Worm (Caenorhabditis elegans) whole organism, mixed stage, embryonic: Measurements from ENCODE around the gene H27A22.1.

Experiments used
- M03D4.4 ChIP-seq: sonication (generic microtip); optimal IDR thresholded peaks from 2 replicates; lab custom pipeline; 2017; ENCODE audit warnings: mild to moderate bottlenecking, missing genetic modification characterization, missing compliant biosample characterization
- blmp-1 ChIP-seq: fragments of 150-350 bp; optimal IDR thresholded peaks from 2 replicates; lab custom pipeline; 2014; ENCODE audit warnings: missing biosample characterization, missing genetic modification characterization
- ceh-39 ChIP-seq: fragments of 150-350 bp; optimal IDR thresholded peaks from 2 replicates; lab custom pipeline; 2014; ENCODE audit warnings: missing biosample characterization, missing genetic modification characterization
- ceh-43 ChIP-seq: fragments of 200-800 bp; sonication (Bioruptor generic); optimal IDR thresholded peaks from 2 replicates; lab custom pipeline; 2018; ENCODE audit warnings: mild to moderate bottlenecking, missing genetic modification characterization, moderate library complexity, missing compliant biosample characterization
- ceh-83 ChIP-seq: fragments of 200-800 bp; sonication (Bioruptor generic); optimal IDR thresholded peaks from 2 replicates; lab custom pipeline; 2018; ENCODE audit warnings: mild to moderate bottlenecking, missing genetic modification characterization, missing compliant biosample characterization
- cnd-1 ChIP-seq: fragments of 200-800 bp; sonication (Bioruptor generic); optimal IDR thresholded peaks from 2 replicates; lab custom pipeline; 2018; ENCODE audit warnings: mild to moderate bottlenecking, missing genetic modification characterization, missing compliant biosample characterization
- drap-1 ChIP-seq: fragments of 200-800 bp; sonication (Bioruptor generic); optimal IDR thresholded peaks from 3 replicates; lab custom pipeline; 2018; ENCODE audit warnings: mild to moderate bottlenecking, missing genetic modification characterization, missing compliant biosample characterization
- elt-1 ChIP-seq: sonication (generic microtip); optimal IDR thresholded peaks from 2 replicates; lab custom pipeline; 2017; ENCODE audit warnings: missing genetic modification characterization, mild to moderate bottlenecking, missing compliant biosample characterization, antibody characterized with exemption, moderate library complexity, borderline replicate concordance; ENCODE audit not compliant: insufficient read depth
- ham-2 ChIP-seq: fragments of 200-800 bp; sonication (Bioruptor generic); optimal IDR thresholded peaks from 2 replicates; lab custom pipeline; 2018; ENCODE audit warnings: mild to moderate bottlenecking, missing genetic modification characterization, missing compliant biosample characterization
- lin-13 ChIP-seq: fragments of 150-350 bp; optimal IDR thresholded peaks from 2 replicates; lab custom pipeline; 2014; ENCODE audit warnings: missing biosample characterization, missing genetic modification characterization
- lin-32 ChIP-seq: fragments of 200-800 bp; sonication (Bioruptor generic); optimal IDR thresholded peaks from 2 replicates; lab custom pipeline; 2018; ENCODE audit warnings: mild to moderate bottlenecking, missing genetic modification characterization, missing compliant biosample characterization
- lsy-2 ChIP-seq: fragments of 150-350 bp; optimal IDR thresholded peaks from 2 replicates; lab custom pipeline; 2014; ENCODE audit warnings: missing biosample characterization, missing genetic modification characterization
- mab-5 ChIP-seq: fragments of 150-350 bp; optimal IDR thresholded peaks from 2 replicates; lab custom pipeline; 2014; ENCODE audit warnings: missing biosample characterization, missing genetic modification characterization
- mep-1 ChIP-seq: fragments of 150-350 bp; optimal IDR thresholded peaks from 2 replicates; lab custom pipeline; 2017; ENCODE audit warnings: missing biosample characterization, missing genetic modification reagents, missing genetic modification characterization, inconsistent platforms
- mls-2 ChIP-seq: sonication (generic microtip); optimal IDR thresholded peaks from 2 replicates; lab custom pipeline; 2016; ENCODE audit warnings: mild to moderate bottlenecking, missing genetic modification characterization, moderate library complexity, missing compliant biosample characterization
- nhr-12 ChIP-seq: fragments of 150-350 bp; optimal IDR thresholded peaks from 2 replicates; lab custom pipeline; 2014; ENCODE audit warnings: missing biosample characterization, missing genetic modification characterization
- nhr-2 ChIP-seq: fragments of 150-350 bp; optimal IDR thresholded peaks from 2 replicates; lab custom pipeline; 2014; ENCODE audit warnings: missing biosample characterization, missing genetic modification characterization
- nhr-237 ChIP-seq: fragments of 150-350 bp; optimal IDR thresholded peaks from 2 replicates; lab custom pipeline; 2014; ENCODE audit warnings: missing biosample characterization, missing genetic modification characterization
- nhr-28 ChIP-seq: fragments of 150-350 bp; optimal IDR thresholded peaks from 2 replicates; lab custom pipeline; 2014; ENCODE audit warnings: missing biosample characterization, missing genetic modification characterization
- nhr-76 ChIP-seq: sonication (generic microtip); optimal IDR thresholded peaks from 2 replicates; lab custom pipeline; 2017; ENCODE audit warnings: missing biosample characterization, missing genetic modification characterization
- pha-4 ChIP-seq: fragments of 150-350 bp; optimal IDR thresholded peaks from 2 replicates; lab custom pipeline; 2018; ENCODE audit warnings: missing biosample characterization, missing genetic modification reagents, missing genetic modification characterization
- sem-2 ChIP-seq: fragments of 200-800 bp; sonication (Bioruptor generic); optimal IDR thresholded peaks from 2 replicates; lab custom pipeline; 2018; ENCODE audit warnings: mild to moderate bottlenecking, missing genetic modification characterization, missing compliant biosample characterization
- sptf-1 ChIP-seq: sonication (generic microtip); optimal IDR thresholded peaks from 2 replicates; lab custom pipeline; 2017; ENCODE audit warnings: mild to moderate bottlenecking, missing genetic modification characterization, moderate library complexity, missing compliant biosample characterization
- tbx-8 ChIP-seq: fragments of 200-800 bp; sonication (Bioruptor generic); optimal IDR thresholded peaks from 2 replicates; lab custom pipeline; 2018; ENCODE audit warnings: mild to moderate bottlenecking, missing genetic modification characterization, moderate library complexity, missing compliant biosample characterization
- unc-39 ChIP-seq: fragments of 150-350 bp; optimal IDR thresholded peaks from 2 replicates; lab custom pipeline; 2014; ENCODE audit warnings: missing biosample characterization, missing genetic modification characterization
- unc-62 ChIP-seq: fragments of 150-350 bp; optimal IDR thresholded peaks from 2 replicates; lab custom pipeline; 2014; ENCODE audit warnings: missing biosample characterization, missing genetic modification reagents, missing genetic modification characterization
- zip-8 ChIP-seq: fragments of 150-350 bp; optimal IDR thresholded peaks from 2 replicates; lab custom pipeline; 2014; ENCODE audit warnings: missing biosample characterization, missing genetic modification characterization
- ztf-11 ChIP-seq: fragments of 150-350 bp; optimal IDR thresholded peaks from 2 replicates; lab custom pipeline; 2014; ENCODE audit warnings: missing biosample characterization, missing genetic modification characterization

Gene H27A22.1

DNA sequence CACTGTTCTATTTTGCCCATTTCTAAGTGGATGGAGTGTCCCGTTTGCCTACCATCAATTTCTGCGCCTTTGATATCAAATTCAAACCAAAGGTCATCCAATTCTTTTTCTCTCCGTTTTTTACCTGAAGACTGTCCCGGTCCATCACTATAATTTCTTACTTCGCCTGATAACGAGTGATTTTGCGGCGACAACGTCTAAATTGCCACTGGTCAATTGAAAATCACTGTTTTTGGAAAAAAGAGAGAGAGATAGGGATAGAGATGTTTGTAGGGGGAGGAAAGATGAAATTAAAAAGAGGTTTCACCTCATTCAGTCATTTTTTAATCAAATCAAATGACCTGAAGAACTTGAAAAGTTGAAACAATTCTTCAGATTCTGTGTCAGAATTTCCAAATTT lies 30.8 kb upstream of the H27A22.1 start:
- TF ChIP-seq nhr-12 (tag; lab: Kevin White, UChicago): no peak
- no peak for TF ChIP-seq ham-2 (GFP tag; lab: Kevin White, UChicago)
- TF ChIP-seq lin-13 (tag; lab: Kevin White, UChicago): no peak
- no peak for TF ChIP-seq tbx-8 (GFP tag; lab: Kevin White, UChicago)
- TF ChIP-seq cnd-1 (tag; lab: Kevin White, UChicago): no peak
- no peak for TF ChIP-seq sptf-1 (tag; lab: Kevin White, UChicago)
- TF ChIP-seq nhr-28 (tag; lab: Kevin White, UChicago): no peak
- no peak for TF ChIP-seq ceh-43
- TF ChIP-seq ceh-83 (GFP tag; lab: Kevin White, UChicago): no peak
- TF ChIP-seq blmp-1 (tag; lab: Kevin White, UChicago): no peak
- no peak for TF ChIP-seq ztf-11 (tag; lab: Kevin White, UChicago)
- TF ChIP-seq lsy-2 (tag; lab: Kevin White, UChicago): no peak
- TF ChIP-seq nhr-2: no peak
- no peak for TF ChIP-seq elt-1
- TF ChIP-seq mab-5 (tag; lab: Kevin White, UChicago): no peak
- TF ChIP-seq lin-32 (GFP tag; lab: Kevin White, UChicago): no peak
- no peak for TF ChIP-seq ceh-39 (tag; lab: Kevin White, UChicago)

DNA sequence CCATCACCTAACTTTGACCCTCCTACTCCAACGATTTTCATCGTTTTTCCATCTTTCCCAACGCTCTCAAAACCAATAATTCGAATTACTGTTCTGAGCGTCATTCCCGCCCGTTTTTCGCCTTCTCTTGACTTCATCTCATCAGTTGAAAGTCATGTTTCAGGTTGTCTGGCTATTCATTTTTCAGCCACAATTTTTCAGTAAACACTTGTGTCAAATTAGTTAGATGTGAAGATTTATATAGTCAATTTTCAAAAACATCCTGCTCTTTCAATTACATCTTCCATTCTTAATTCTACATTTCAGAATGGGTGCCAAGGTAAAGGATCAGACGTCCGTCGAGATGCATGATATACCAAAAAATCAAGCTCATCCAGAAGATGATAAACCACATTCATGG lies 29.7 kb upstream of the H27A22.1 start, which contains the start of gene del-6:
TSS of gene del-6 (plus strand) at position 301 of the 400 bp plus-strand sequence.
- TF ChIP-seq pha-4 (tag; lab: Kevin White, UChicago): no peak
- TF ChIP-seq nhr-28 (tag; lab: Kevin White, UChicago): no peak
- no peak for TF ChIP-seq ceh-39 (tag; lab: Kevin White, UChicago)
- no peak for TF ChIP-seq blmp-1 (tag; lab: Kevin White, UChicago)
- TF ChIP-seq unc-39 (tag; lab: Kevin White, UChicago): no peak
- no peak for TF ChIP-seq zip-8 (tag; lab: Kevin White, UChicago)
- TF ChIP-seq ztf-11 (tag; lab: Kevin White, UChicago): no peak
- TF ChIP-seq, all 35 proteins: peak for 0

DNA sequence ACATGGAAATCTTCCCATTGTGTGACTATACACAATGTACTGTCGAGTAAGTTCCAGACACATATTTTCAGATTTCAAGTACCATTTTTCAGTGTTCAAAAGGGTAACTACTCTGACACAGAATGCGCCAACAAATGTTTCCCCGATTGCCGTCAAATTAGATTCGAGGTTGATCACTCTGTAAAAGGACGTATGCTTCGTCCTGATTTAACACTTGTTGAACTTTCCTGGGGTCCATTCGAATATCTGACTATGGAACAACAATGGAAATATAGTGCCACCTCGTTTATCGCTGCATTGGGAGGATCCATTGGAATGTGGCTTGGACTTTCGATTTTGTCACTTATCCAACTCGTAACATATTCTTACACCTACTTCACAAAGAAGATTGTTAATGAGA lies 28.2 kb upstream of the H27A22.1 start:
- TF ChIP-seq mep-1 (tag; lab: Kevin White, UChicago) (no peak), ztf-11 (tag; lab: Kevin White, UChicago) (no peak), mab-5 (tag; lab: Kevin White, UChicago) (no peak), pha-4 (tag; lab: Kevin White, UChicago) (no peak), lin-32 (GFP tag; lab: Kevin White, UChicago) (no peak)

DNA sequence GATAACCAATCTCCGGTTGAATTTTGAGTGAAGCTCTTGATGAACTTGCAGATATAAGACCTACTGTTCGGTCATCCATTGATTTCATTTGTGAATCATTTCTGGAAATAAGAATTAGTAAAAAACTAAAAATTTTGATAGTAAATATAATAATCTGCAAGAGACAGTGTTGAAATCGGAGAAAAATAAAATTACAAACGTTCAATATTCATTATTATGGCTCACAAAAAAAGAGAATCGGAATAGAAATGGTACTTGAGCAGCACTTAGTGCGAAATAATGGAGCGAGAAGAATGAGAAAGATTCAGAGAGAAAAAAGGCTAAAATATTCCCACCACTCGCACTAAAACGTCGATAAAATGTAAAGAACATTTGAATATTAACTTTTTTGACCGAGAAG lies 26.0 kb upstream of the H27A22.1 start, which contains the start of gene vps-54:
TSS of gene vps-54 (minus strand) at position 101 of the 400 bp plus-strand sequence.
- no peak for TF ChIP-seq mab-5 (tag; lab: Kevin White, UChicago)
- TF ChIP-seq drap-1 (GFP tag; lab: Kevin White, UChicago): no peak
- TF ChIP-seq tbx-8 (GFP tag; lab: Kevin White, UChicago): no peak
- TF ChIP-seq mep-1 (tag; lab: Kevin White, UChicago): no peak
- TF ChIP-seq unc-62: no peak
- TF ChIP-seq lin-13 (tag; lab: Kevin White, UChicago): no peak
- no peak for TF ChIP-seq nhr-76
- TF ChIP-seq, all 35 proteins: peak for 0

DNA sequence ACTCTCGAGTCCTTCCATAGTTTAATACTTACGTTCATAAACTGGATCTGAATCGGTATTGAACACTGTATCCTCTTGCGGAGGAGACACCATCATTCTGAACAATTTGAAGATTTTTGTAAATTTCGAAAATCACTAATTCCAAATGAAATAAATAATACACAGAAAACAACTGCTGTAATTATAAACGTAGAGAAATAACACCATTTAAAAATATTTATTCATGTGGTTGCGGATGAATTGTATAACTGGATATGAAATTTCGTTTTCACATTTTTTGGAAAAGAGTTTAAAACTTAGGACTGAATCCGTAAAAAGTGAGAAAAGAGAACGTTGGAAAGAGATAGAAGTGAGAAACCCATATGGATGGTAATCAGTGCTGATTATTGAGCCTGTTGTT lies 24.1 kb upstream of the H27A22.1 start, which contains the start of gene mics-1:
TSS of gene mics-1 (minus strand) at position 101 of the 400 bp plus-strand sequence.
- TF ChIP-seq nhr-2 (no peak), ham-2 (GFP tag; lab: Kevin White, UChicago) (no peak), ceh-83 (GFP tag; lab: Kevin White, UChicago) (no peak), pha-4 (tag; lab: Kevin White, UChicago) (no peak), mls-2 (tag; lab: Kevin White, UChicago) (no peak), tbx-8 (GFP tag; lab: Kevin White, UChicago) (no peak), mab-5 (tag; lab: Kevin White, UChicago) (no peak), M03D4.4 (no peak), sem-2 (GFP tag; lab: Kevin White, UChicago) (no peak), lin-13 (tag; lab: Kevin White, UChicago) (no peak), sptf-1 (tag; lab: Kevin White, UChicago) (no peak), zip-8 (tag; lab: Kevin White, UChicago) (no peak), nhr-28 (tag; lab: Kevin White, UChicago) (no peak), nhr-237 (tag; lab: Kevin White, UChicago) (no peak), unc-62 (no peak), lsy-2 (tag; lab: Kevin White, UChicago) (no peak)
- TF ChIP-seq, all 35 proteins: peak for 0
